Fruit fly (Drosophila melanogaster) whole organism, embryonic: ENCODE measurements around the gene CG32633.
A peak's percentile ranks its signal among the peaks of the same experiment; 100 is the strongest.

Experiments
- Asciz ChIP-seq: fragments of 200-800 bp; sonication (Bioruptor generic); optimal IDR thresholded peaks from 2 replicates; lab custom pipeline; 2017; ENCODE audit warnings: missing biosample characterization, mild to moderate bottlenecking, missing genetic modification characterization, missing genetic modification reagents
- CG1024 ChIP-seq: fragments of 200-800 bp; sonication (Bioruptor generic); IDR thresholded peaks from 2 replicates; pipeline ENCODE4 v1.3.6; 2022; ENCODE audit warnings: missing biosample characterization, missing genetic modification characterization
- CG10321 ChIP-seq: fragments of 200-800 bp; sonication (Bioruptor generic); IDR thresholded peaks from 2 replicates; pipeline ENCODE4 v1.3.6; 2022; ENCODE audit warnings: missing biosample characterization, missing genetic modification characterization
- CG11093 ChIP-seq: fragments of 200-800 bp; sonication (Bioruptor generic); IDR thresholded peaks from 3 replicates; pipeline ENCODE4 v1.3.6; 2022; ENCODE audit warnings: missing biosample characterization, missing genetic modification characterization
- CG11398 ChIP-seq: fragments of 200-800 bp; sonication (Bioruptor generic); optimal IDR thresholded peaks from 2 replicates; lab custom pipeline; 2016; ENCODE audit warnings: missing biosample characterization, missing genetic modification characterization
- CG11695 ChIP-seq: fragments of 200-800 bp; sonication (Bioruptor generic); IDR thresholded peaks from 3 replicates; pipeline ENCODE4 v1.3.6; 2022; ENCODE audit warnings: missing biosample characterization, missing genetic modification characterization
- CG11723 ChIP-seq: fragments of 200-800 bp; sonication (Bioruptor generic); optimal IDR thresholded peaks from 2 replicates; lab custom pipeline; 2017; ENCODE audit warnings: missing biosample characterization, mild to moderate bottlenecking, missing genetic modification characterization
- CG14710 ChIP-seq: fragments of 200-800 bp; sonication (Bioruptor generic); optimal IDR thresholded peaks from 3 replicates; lab custom pipeline; 2019; ENCODE audit warnings: missing biosample characterization, mild to moderate bottlenecking, missing genetic modification characterization, moderate library complexity
- CG17359 ChIP-seq: fragments of 200-800 bp; sonication (Bioruptor generic); optimal IDR thresholded peaks from 3 replicates; lab custom pipeline; 2018; ENCODE audit warnings: missing biosample characterization, mild to moderate bottlenecking, missing genetic modification characterization, moderate library complexity
- CG18764 ChIP-seq: fragments of 200-800 bp; sonication (Bioruptor generic); optimal IDR thresholded peaks from 3 replicates; lab custom pipeline; 2016; ENCODE audit warnings: missing biosample characterization, missing genetic modification characterization
- CG2678 ChIP-seq: fragments of 200-800 bp; sonication (Bioruptor generic); optimal IDR thresholded peaks from 3 replicates; lab custom pipeline; 2019; ENCODE audit warnings: missing biosample characterization, mild to moderate bottlenecking, missing genetic modification characterization, moderate library complexity
- CG34376 ChIP-seq: fragments of 200-800 bp; sonication (Bioruptor generic); optimal IDR thresholded peaks from 2 replicates; lab custom pipeline; 2018; ENCODE audit warnings: missing biosample characterization, mild to moderate bottlenecking, missing genetic modification characterization
- CG6854 ChIP-seq: fragments of 200-800 bp; sonication (Bioruptor generic); optimal IDR thresholded peaks from 3 replicates; lab custom pipeline; 2017; ENCODE audit warnings: missing biosample characterization, mild to moderate bottlenecking, missing genetic modification characterization
- CG8478 ChIP-seq: fragments of >200 bp; optimal IDR thresholded peaks from 2 replicates; lab custom pipeline; 2018
- CHES-1-like ChIP-seq: fragments of 200-800 bp; sonication (Bioruptor generic); optimal IDR thresholded peaks from 2 replicates; lab custom pipeline; 2016; ENCODE audit warnings: missing biosample characterization, missing genetic modification characterization
- CkIIα-i1 ChIP-seq: fragments of 200-800 bp; sonication (Bioruptor generic); IDR thresholded peaks from 2 replicates; pipeline ENCODE4 v1.3.6; 2022; ENCODE audit warnings: missing biosample characterization, missing genetic modification characterization
- D ChIP-seq, 2 experiments: fragments of 200-800 bp in 1 of 2; fragments of >200 bp in 1 of 2; sonication (Bioruptor generic) in 1 of 2; optimal IDR thresholded peaks; 2 replicates in 1 of 2; 3 replicates in 1 of 2; lab custom pipeline; 2017; ENCODE audit warnings: mild to moderate bottlenecking in 1 of 2, missing biosample characterization in 1 of 2, missing genetic modification characterization in 1 of 2, missing genetic modification reagents in 1 of 2
- Dad ChIP-seq: fragments of 200-800 bp; sonication (Bioruptor generic); optimal IDR thresholded peaks from 3 replicates; lab custom pipeline; 2016; ENCODE audit warnings: missing biosample characterization, missing genetic modification characterization
- Dip3 ChIP-seq: fragments of 200-800 bp; sonication (Bioruptor generic); optimal IDR thresholded peaks from 3 replicates; lab custom pipeline; 2016; ENCODE audit warnings: missing biosample characterization, missing genetic modification characterization
- Hand ChIP-seq: fragments of 200-800 bp; sonication (Bioruptor generic); optimal IDR thresholded peaks from 2 replicates; lab custom pipeline; 2017; ENCODE audit warnings: mild to moderate bottlenecking, missing biosample characterization, missing genetic modification reagents, missing genetic modification characterization
- Hey ChIP-seq: fragments of 200-800 bp; sonication (Bioruptor generic); optimal IDR thresholded peaks from 3 replicates; lab custom pipeline; 2018; ENCODE audit warnings: missing biosample characterization, mild to moderate bottlenecking, missing genetic modification characterization
- HmgZ ChIP-seq: fragments of 200-800 bp; sonication (Bioruptor generic); optimal IDR thresholded peaks from 2 replicates; lab custom pipeline; 2018; ENCODE audit warnings: missing biosample characterization, mild to moderate bottlenecking, missing genetic modification characterization
- Hr78 ChIP-seq, 2 experiments: fragments of 200-800 bp in 1 of 2; fragments of >200 bp in 1 of 2; sonication (Bioruptor generic) in 1 of 2; optimal IDR thresholded peaks; 2 replicates each; lab custom pipeline; 2017 to 2019; ENCODE audit warnings: missing biosample characterization in 2 of 2, missing genetic modification characterization in 2 of 2, mild to moderate bottlenecking in 1 of 2, moderate library complexity in 1 of 2
- Mad ChIP-seq: fragments of 200-800 bp; sonication (Bioruptor generic); optimal IDR thresholded peaks from 2 replicates; lab custom pipeline; 2016; ENCODE audit warnings: missing biosample characterization, missing genetic modification characterization
- NFAT ChIP-seq: fragments of 200-800 bp; sonication (Bioruptor generic); IDR thresholded peaks from 2 replicates; pipeline ENCODE4 v1.3.6; 2022; ENCODE audit warnings: missing biosample characterization, missing genetic modification characterization
- Side ChIP-seq: fragments of 200-800 bp; sonication (Bioruptor generic); optimal IDR thresholded peaks from 2 replicates; lab custom pipeline; 2016; ENCODE audit warnings: missing biosample characterization, missing genetic modification characterization
- Stat92E ChIP-seq, 3 experiments: fragments of >200 bp in 2 of 3; fragments of 200-800 bp in 1 of 3; sonication (Bioruptor generic) in 1 of 3; optimal IDR thresholded peaks; 2 replicates each; lab custom pipeline; 2017 to 2019; ENCODE audit warnings: missing biosample characterization in 3 of 3, missing genetic modification characterization in 3 of 3, mild to moderate bottlenecking in 1 of 3, moderate library complexity in 1 of 3
- bcd ChIP-seq: fragments of 200-800 bp; sonication (Bioruptor generic); optimal IDR thresholded peaks from 2 replicates; lab custom pipeline; 2017; ENCODE audit warnings: missing biosample characterization, mild to moderate bottlenecking, missing genetic modification characterization
- bsh ChIP-seq, 2 experiments: fragments of 200-800 bp; sonication (Bioruptor generic); optimal IDR thresholded peaks; 2 replicates each; lab custom pipeline; 2017 to 2018; ENCODE audit warnings: mild to moderate bottlenecking in 2 of 2, missing biosample characterization in 2 of 2, missing genetic modification characterization in 2 of 2, moderate library complexity in 1 of 2
- cad ChIP-seq: fragments of >200 bp; optimal IDR thresholded peaks from 2 replicates; lab custom pipeline; 2017; ENCODE audit warnings: missing biosample characterization, missing genetic modification characterization
- chinmo ChIP-seq: fragments of 200-800 bp; sonication (Bioruptor generic); IDR thresholded peaks from 4 replicates; pipeline ENCODE4 v1.3.6; 2022; ENCODE audit warnings: missing biosample characterization, missing genetic modification characterization; ENCODE audit not compliant: partially characterized antibody
- corto ChIP-seq: fragments of 200-800 bp; sonication (Bioruptor generic); optimal IDR thresholded peaks from 2 replicates; lab custom pipeline; 2016; ENCODE audit warnings: missing biosample characterization, mild to moderate bottlenecking, missing genetic modification characterization, moderate library complexity
- da ChIP-seq: fragments of 200-800 bp; sonication (Bioruptor generic); optimal IDR thresholded peaks from 2 replicates; lab custom pipeline; 2016; ENCODE audit warnings: missing biosample characterization, missing genetic modification characterization
- emc ChIP-seq: fragments of 200-800 bp; sonication (Bioruptor generic); optimal IDR thresholded peaks from 2 replicates; lab custom pipeline; 2016; ENCODE audit warnings: missing biosample characterization, missing genetic modification characterization
- eve ChIP-seq, 2 experiments: fragments of >200 bp; optimal IDR thresholded peaks; 2 replicates each; lab custom pipeline; 2017; ENCODE audit warnings: missing biosample characterization in 2 of 2, missing genetic modification characterization in 2 of 2
- exex ChIP-seq: fragments of 200-800 bp; sonication (Bioruptor generic); optimal IDR thresholded peaks from 4 replicates; lab custom pipeline; 2018; ENCODE audit warnings: missing biosample characterization, mild to moderate bottlenecking, missing genetic modification characterization, moderate library complexity
- gro ChIP-seq: fragments of 200-800 bp; sonication (Bioruptor generic); optimal IDR thresholded peaks from 2 replicates; lab custom pipeline; 2016; ENCODE audit warnings: missing biosample characterization, missing genetic modification characterization
- knrl ChIP-seq: fragments of 200-800 bp; sonication (Bioruptor generic); IDR thresholded peaks from 3 replicates; pipeline ENCODE4 v1.3.6; 2022; ENCODE audit warnings: missing biosample characterization, missing genetic modification characterization; ENCODE audit not compliant: partially characterized antibody
- lbe ChIP-seq: fragments of 200-800 bp; sonication (Bioruptor generic); optimal IDR thresholded peaks from 2 replicates; lab custom pipeline; 2016; ENCODE audit warnings: missing biosample characterization, mild to moderate bottlenecking, missing genetic modification characterization
- maf-S ChIP-seq: fragments of 200-800 bp; sonication (Bioruptor generic); optimal IDR thresholded peaks from 2 replicates; lab custom pipeline; 2016; ENCODE audit warnings: missing biosample characterization, missing genetic modification characterization
- mirr ChIP-seq: fragments of 200-800 bp; sonication (Bioruptor generic); optimal IDR thresholded peaks from 3 replicates; lab custom pipeline; 2018; ENCODE audit warnings: missing biosample characterization, mild to moderate bottlenecking, missing genetic modification characterization
- salm ChIP-seq: fragments of 200-800 bp; sonication (Bioruptor generic); optimal IDR thresholded peaks from 2 replicates; lab custom pipeline; 2018; ENCODE audit warnings: missing biosample characterization, mild to moderate bottlenecking, missing genetic modification characterization
- shn ChIP-seq: fragments of 200-800 bp; sonication (Bioruptor generic); optimal IDR thresholded peaks from 3 replicates; lab custom pipeline; 2016; ENCODE audit warnings: missing biosample characterization, missing genetic modification characterization
- tap ChIP-seq: fragments of 200-800 bp; optimal IDR thresholded peaks from 3 replicates; lab custom pipeline; 2019; ENCODE audit warnings: missing biosample characterization, mild to moderate bottlenecking, missing genetic modification characterization, moderate library complexity

The CG32633 gene

DNA sequence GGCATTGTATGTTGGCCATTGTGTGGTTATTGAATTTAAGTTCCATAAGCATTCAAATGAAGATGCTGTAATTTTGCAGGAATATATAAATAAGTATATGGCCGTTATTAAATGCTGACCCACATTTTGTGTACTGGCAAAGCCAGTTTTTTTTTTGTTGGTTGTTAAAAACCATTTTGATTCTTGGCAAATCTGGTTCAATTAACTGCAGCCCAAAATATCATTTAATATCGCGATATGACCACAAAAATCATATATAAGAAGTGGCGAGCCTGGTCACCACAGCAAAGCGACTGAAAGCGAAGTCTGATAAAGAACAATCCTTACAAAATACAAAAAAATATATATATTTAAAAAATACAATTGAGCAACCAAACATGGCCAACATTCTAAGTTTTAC is 5.3 kb upstream of the CG32633 start, which contains the start of gene CG32631:
TSS of gene CG32631 (plus strand) at position 301 of the 400 bp plus-strand sequence.
- TF ChIP-seq corto (GFP tag; lab: Kevin White, UChicago) (no peak), Stat92E (GFP tag; optimal IDR thresholded peaks at IDR 0.05; lab: Kevin White, UChicago) (no peak), Side (GFP tag; lab: Kevin White, UChicago) (no peak)

DNA sequence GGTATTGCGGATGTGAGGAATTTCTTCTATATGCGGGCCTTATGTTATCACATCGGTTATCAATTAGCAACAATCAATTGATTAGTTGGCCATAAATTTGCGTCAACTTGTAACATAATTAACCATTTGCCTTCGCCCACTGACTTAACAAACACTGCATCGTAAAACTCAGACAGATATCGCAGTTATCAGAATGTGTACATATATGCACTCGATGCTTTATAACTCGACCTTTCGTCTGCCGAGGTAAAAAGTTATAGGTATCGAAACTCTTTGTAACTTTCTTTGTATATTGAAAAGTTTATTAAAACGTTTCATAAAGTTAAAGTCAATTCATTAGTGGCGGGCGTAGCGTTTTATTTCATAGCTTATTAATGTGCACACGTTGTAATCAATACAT is 1.6 kb downstream of the CG32633 start:
- TF ChIP-seq eve (GFP tag; optimal IDR thresholded peaks at IDR 0.05; lab: Kevin White, UChicago) (peak in 1 of 2 experiments; percentile 63), CG11695 (no peak), Hey (tag; lab: Kevin White, UChicago) (no peak), CG18764 (GFP tag; lab: Kevin White, UChicago) (no peak), emc (no peak), Hr78 (GFP tag; optimal IDR thresholded peaks at IDR 0.05; lab: Kevin White, UChicago) (peak in 1 of 2 experiments; percentile 45), exex (peak; percentile 88), CG34376 (GFP tag; lab: Kevin White, UChicago) (peak; percentile 12)

DNA sequence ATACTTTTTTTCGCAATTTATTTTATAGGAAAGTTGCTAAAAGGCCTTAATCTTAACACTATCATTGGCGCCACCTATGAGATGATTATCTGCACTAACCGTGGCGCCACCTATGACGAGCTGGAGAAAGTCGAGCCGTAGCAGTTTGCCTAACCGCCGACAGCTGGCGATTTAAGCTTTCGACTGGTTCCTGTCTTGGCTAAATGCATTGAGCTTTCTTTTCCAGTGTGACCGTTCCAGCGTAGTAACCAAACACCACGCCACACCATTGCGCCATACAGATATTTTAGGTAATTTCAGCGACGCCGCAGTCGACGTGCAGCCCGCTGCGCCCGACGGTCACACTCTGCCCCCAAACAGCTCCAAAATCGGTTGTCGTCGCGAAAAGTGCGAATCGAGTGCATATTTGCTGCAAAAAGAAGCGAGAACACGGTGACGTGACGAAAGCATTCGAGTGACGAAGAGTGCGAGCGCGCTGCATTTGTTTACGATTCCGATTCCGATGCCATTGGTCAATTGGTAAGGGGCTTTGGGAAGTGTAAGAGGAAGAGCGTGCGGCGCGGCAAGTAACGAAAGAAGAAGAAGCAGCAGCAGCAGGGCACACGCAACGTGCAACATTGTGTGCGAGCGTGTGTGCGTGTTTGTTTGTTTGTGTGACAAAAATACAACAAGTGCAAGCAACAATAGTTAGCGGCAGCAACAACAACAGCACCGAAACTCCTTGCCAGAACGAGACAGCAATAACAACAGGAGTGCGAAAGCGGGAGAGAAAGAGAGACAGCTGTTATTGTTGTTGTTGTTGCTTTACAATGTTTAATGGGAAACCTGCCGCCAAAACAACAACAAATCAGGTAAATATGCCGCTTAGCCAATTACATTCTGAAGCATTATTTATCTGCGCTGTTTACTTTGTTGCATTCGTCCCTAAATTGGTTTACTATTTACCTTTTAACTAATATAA is 2.3 kb downstream of the CG32633 start, which contains the start of the genes CG46311 and Tpst:
TSS of gene CG46311 (plus strand) at position 341 of the 961 bp plus-strand sequence.
TSS of gene Tpst (plus strand) at position 341 of the 961 bp plus-strand sequence.
- TF ChIP-seq HmgZ (peak; percentile 72), CG8478 (lab: Kevin White, UChicago) (no peak), bsh (GFP tag; optimal IDR thresholded peaks at IDR 0.05; lab: Kevin White, UChicago) (peak; percentile 22 to 55), CG1024 (GFP tag; lab: Robert Waterston, UW) (peak; percentile 58), chinmo (GFP tag; lab: Robert Waterston, UW) (0 out of 4 replicates have a peak, but pooled peaks have one; percentile 71), CHES-1-like (peak; percentile 67), CG6854 (no peak), Asciz (GFP tag; lab: Kevin White, UChicago) (no peak), CG2678 (tag; lab: Kevin White, UChicago) (peak; percentile 8), lbe (no peak), D (optimal IDR thresholded peaks at IDR 0.05; lab: Kevin White, UChicago) (peak; percentile 64), D (GFP tag; optimal IDR thresholded peaks at IDR 0.05; lab: Kevin White, UChicago) (no peak), Hand (GFP tag; lab: Kevin White, UChicago) (no peak), cad (GFP tag; lab: Kevin White, UChicago) (no peak), shn (GFP tag; lab: Kevin White, UChicago) (peak; percentile 51), Mad (GFP tag; lab: Kevin White, UChicago) (peak; percentile 35), Dip3 (GFP tag; lab: Kevin White, UChicago) (peak; percentile 47), CkIIα-i1 (GFP tag; lab: Robert Waterston, UW) (no peak), da (GFP tag; lab: Kevin White, UChicago) (peak; percentile 9), salm (tag; lab: Kevin White, UChicago) (no peak), gro (GFP tag; lab: Kevin White, UChicago) (peak; percentile 4), mirr (GFP tag; lab: Kevin White, UChicago) (peak; percentile 12), CG11723 (GFP tag; lab: Kevin White, UChicago) (no peak), knrl (GFP tag; lab: Robert Waterston, UW) (peak; percentile 48; the same call in 1 of the 3 replicates), CG14710 (peak; percentile 48), maf-S (GFP tag; lab: Kevin White, UChicago) (peak; percentile 28), CG10321 (GFP tag; lab: Robert Waterston, UW) (0 out of 2 replicates have a peak, but pooled peaks have one; percentile 41), CG11093 (GFP tag; lab: Robert Waterston, UW) (no peak), tap (tag; lab: Kevin White, UChicago) (no peak), NFAT (GFP tag; lab: Robert Waterston, UW) (peak; percentile 83), CG17359 (tag; lab: Kevin White, UChicago) (peak; percentile 71), Dad (peak; percentile 33), CG11398 (GFP tag; lab: Kevin White, UChicago) (peak; percentile 19), bcd (GFP tag; lab: Kevin White, UChicago) (peak; percentile 54)
